Worm (Caenorhabditis elegans) whole organism, L3 larva: Measurements from ENCODE around the gene erd-2.1.
A peak's percentile ranks its signal among the peaks of the same experiment; 100 is the strongest.

Experiments
- R02D3.7 ChIP-seq: fragments of 150-350 bp; optimal IDR thresholded peaks from 2 replicates; lab custom pipeline; 2014; ENCODE audit warnings: missing biosample characterization, missing genetic modification characterization
- ZK546.5 ChIP-seq: sonication (generic microtip); optimal IDR thresholded peaks from 2 replicates; lab custom pipeline; 2017; ENCODE audit warnings: missing biosample characterization, missing genetic modification characterization
- ama-1 ChIP-seq: fragments of 150-350 bp; optimal IDR thresholded peaks from 2 replicates; lab custom pipeline; 2018
- ceh-16 ChIP-seq: sonication (generic microtip); optimal IDR thresholded peaks from 2 replicates; lab custom pipeline; 2017; ENCODE audit warnings: missing biosample characterization, missing genetic modification characterization
- ceh-28 ChIP-seq: fragments of 150-350 bp; optimal IDR thresholded peaks from 2 replicates; lab custom pipeline; 2014; ENCODE audit warnings: missing biosample characterization, missing genetic modification reagents, missing genetic modification characterization
- ceh-9 ChIP-seq: sonication (generic microtip); optimal IDR thresholded peaks from 2 replicates; lab custom pipeline; 2018; ENCODE audit warnings: missing biosample characterization, missing genetic modification characterization
- daf-12 ChIP-seq: fragments of 150-350 bp; optimal IDR thresholded peaks from 2 replicates; lab custom pipeline; 2014; ENCODE audit warnings: missing biosample characterization, missing genetic modification reagents, missing genetic modification characterization
- egl-27 ChIP-seq: sonication (generic microtip); optimal IDR thresholded peaks from 4 replicates; lab custom pipeline; 2017; ENCODE audit warnings: missing biosample characterization, missing genetic modification reagents, missing genetic modification characterization
- egl-5 ChIP-seq: fragments of 150-350 bp; optimal IDR thresholded peaks from 2 replicates; lab custom pipeline; 2017; ENCODE audit warnings: missing biosample characterization, missing genetic modification reagents, missing genetic modification characterization, inconsistent platforms
- elt-1 ChIP-seq: fragments of 150-350 bp; optimal IDR thresholded peaks from 2 replicates; lab custom pipeline; 2014; ENCODE audit warnings: missing biosample characterization, missing genetic modification characterization
- elt-2 ChIP-seq: sonication (generic microtip); optimal IDR thresholded peaks from 2 replicates; lab custom pipeline; 2016; ENCODE audit warnings: missing genetic modification reagents, mild to moderate bottlenecking, missing genetic modification characterization, missing compliant biosample characterization
- elt-3 ChIP-seq, 3 experiments: fragments of 150-350 bp in 1 of 3; sonication (generic microtip) in 2 of 3; optimal IDR thresholded peaks; 2 replicates in 2 of 3; 4 replicates in 1 of 3; lab custom pipeline; 2014 to 2017; ENCODE audit warnings: missing biosample characterization in 3 of 3, missing genetic modification characterization in 3 of 3
- eor-1 ChIP-seq, 2 experiments: fragments of 150-350 bp; optimal IDR thresholded peaks; 2 replicates each; lab custom pipeline; 2014 to 2018; ENCODE audit warnings: missing biosample characterization in 2 of 2, missing genetic modification characterization in 2 of 2
- fkh-10 ChIP-seq: sonication (generic microtip); optimal IDR thresholded peaks from 2 replicates; lab custom pipeline; 2017; ENCODE audit warnings: missing biosample characterization, missing genetic modification reagents, missing genetic modification characterization
- fkh-2 ChIP-seq: fragments of 150-350 bp; optimal IDR thresholded peaks from 2 replicates; lab custom pipeline; 2014; ENCODE audit warnings: missing biosample characterization, missing genetic modification reagents, missing genetic modification characterization
- fos-1 ChIP-seq: fragments of 150-350 bp; optimal IDR thresholded peaks from 2 replicates; lab custom pipeline; 2014; ENCODE audit warnings: missing biosample characterization, missing genetic modification characterization
- hmg-11 ChIP-seq: sonication (generic microtip); optimal IDR thresholded peaks from 2 replicates; lab custom pipeline; 2016; ENCODE audit warnings: missing genetic modification characterization, missing compliant biosample characterization
- lsy-12 ChIP-seq: sonication (generic microtip); optimal IDR thresholded peaks from 2 replicates; lab custom pipeline; 2016; ENCODE audit warnings: mild to moderate bottlenecking, missing genetic modification characterization, missing compliant biosample characterization
- mdl-1 ChIP-seq: fragments of 150-350 bp; optimal IDR thresholded peaks from 2 replicates; lab custom pipeline; 2014; ENCODE audit warnings: missing biosample characterization, missing genetic modification characterization
- mml-1 ChIP-seq: fragments of 150-350 bp; sonication (generic microtip); optimal IDR thresholded peaks from 3 replicates; lab custom pipeline; 2014; ENCODE audit warnings: missing biosample characterization, missing genetic modification characterization
- nfya-1 ChIP-seq: sonication (generic microtip); optimal IDR thresholded peaks from 2 replicates; lab custom pipeline; 2017; ENCODE audit warnings: missing genetic modification characterization, mild to moderate bottlenecking, missing compliant biosample characterization, antibody characterized with exemption, moderate library complexity; ENCODE audit not compliant: insufficient read depth
- nhr-11 ChIP-seq: fragments of 150-350 bp; optimal IDR thresholded peaks from 2 replicates; lab custom pipeline; 2014; ENCODE audit warnings: missing biosample characterization, missing genetic modification characterization
- nhr-23 ChIP-seq: fragments of 150-350 bp; optimal IDR thresholded peaks from 2 replicates; lab custom pipeline; 2014; ENCODE audit warnings: missing biosample characterization, missing genetic modification reagents, missing genetic modification characterization
- nhr-237 ChIP-seq: fragments of 150-350 bp; optimal IDR thresholded peaks from 2 replicates; lab custom pipeline; 2014; ENCODE audit warnings: missing biosample characterization, missing genetic modification characterization
- nhr-25 ChIP-seq: sonication (generic microtip); optimal IDR thresholded peaks from 2 replicates; lab custom pipeline; 2017; ENCODE audit warnings: missing biosample characterization, missing genetic modification characterization
- nhr-28 ChIP-seq: fragments of 150-350 bp; optimal IDR thresholded peaks from 2 replicates; lab custom pipeline; 2014; ENCODE audit warnings: missing biosample characterization, missing genetic modification characterization
- nhr-67 ChIP-seq: fragments of 150-350 bp; optimal IDR thresholded peaks from 2 replicates; lab custom pipeline; 2014; ENCODE audit warnings: missing biosample characterization, missing genetic modification characterization
- nhr-77 ChIP-seq: fragments of 150-350 bp; optimal IDR thresholded peaks from 2 replicates; lab custom pipeline; 2014; ENCODE audit warnings: missing biosample characterization, missing genetic modification characterization
- pha-4 ChIP-seq: fragments of 150-350 bp; optimal IDR thresholded peaks from 2 replicates; lab custom pipeline; 2014; ENCODE audit warnings: missing biosample characterization, missing genetic modification reagents, missing genetic modification characterization
- pqm-1 ChIP-seq: fragments of 150-350 bp; optimal IDR thresholded peaks from 2 replicates; lab custom pipeline; 2017; ENCODE audit warnings: missing biosample characterization, missing genetic modification characterization, inconsistent platforms
- sea-2 ChIP-seq: fragments of 150-350 bp; sonication (generic microtip); optimal IDR thresholded peaks from 4 replicates; lab custom pipeline; 2014; ENCODE audit warnings: missing biosample characterization, missing genetic modification reagents, missing genetic modification characterization
- skn-1 ChIP-seq: fragments of 150-350 bp; optimal IDR thresholded peaks from 2 replicates; lab custom pipeline; 2014; ENCODE audit warnings: missing biosample characterization, missing genetic modification characterization
- tbx-2 ChIP-seq: sonication (generic microtip); optimal IDR thresholded peaks from 2 replicates; lab custom pipeline; 2016; ENCODE audit warnings: mild to moderate bottlenecking, missing genetic modification characterization, missing compliant biosample characterization
- unc-39 ChIP-seq: sonication (generic microtip); optimal IDR thresholded peaks from 4 replicates; lab custom pipeline; 2017; ENCODE audit warnings: missing biosample characterization, missing genetic modification characterization
- unc-62 ChIP-seq: fragments of 150-350 bp; sonication (generic microtip); optimal IDR thresholded peaks from 4 replicates; lab custom pipeline; 2014; ENCODE audit warnings: missing biosample characterization, missing genetic modification reagents, missing genetic modification characterization
- zag-1 ChIP-seq: fragments of 150-350 bp; optimal IDR thresholded peaks from 2 replicates; lab custom pipeline; 2014; ENCODE audit warnings: missing biosample characterization, missing genetic modification characterization
- ztf-11 ChIP-seq: fragments of 150-350 bp; optimal IDR thresholded peaks from 2 replicates; lab custom pipeline; 2014; ENCODE audit warnings: missing biosample characterization, missing genetic modification characterization
- ztf-4 ChIP-seq: fragments of 150-350 bp; optimal IDR thresholded peaks from 2 replicates; lab custom pipeline; 2014; ENCODE audit warnings: missing biosample characterization, missing genetic modification characterization

Gene erd-2.1

ce11 chrX:10184708-10185107 lies 26.1 kb upstream of the erd-2.1 start:
- TF ChIP-seq pqm-1, result no peak
- no peak for TF ChIP-seq pha-4
- TF ChIP-seq egl-5 (tag; lab: Kevin White, UChicago), result no peak
- no peak for TF ChIP-seq lsy-12 (tag; lab: Kevin White, UChicago)
- TF ChIP-seq unc-39 (tag; lab: Kevin White, UChicago), result no peak
- no peak for TF ChIP-seq mml-1 (tag; lab: Kevin White, UChicago)
- no peak for TF ChIP-seq ceh-28 (tag; lab: Kevin White, UChicago)
- TF ChIP-seq fkh-2 (tag; lab: Kevin White, UChicago), result no peak

ce11 chrX:10183695-10184094 lies 25.1 kb upstream of the erd-2.1 start, which contains the start of gene arrd-28:
TSS of gene arrd-28 (plus strand) at chrX:10183995.
- TF ChIP-seq tbx-2 (tag; lab: Kevin White, UChicago) (no peak), elt-2 (tag; lab: Kevin White, UChicago) (no peak), nhr-77 (tag; lab: Kevin White, UChicago) (no peak), nhr-11 (no peak), fkh-10 (GFP tag; lab: Kevin White, UChicago) (no peak), nhr-237 (no peak), ztf-4 (tag; lab: Kevin White, UChicago) (no peak), ceh-9 (tag; lab: Kevin White, UChicago) (no peak), daf-12 (no peak), ama-1 (lab: Kevin White, UChicago) (no peak), elt-1 (tag; lab: Kevin White, UChicago) (no peak), nhr-67 (tag; lab: Kevin White, UChicago) (no peak), fkh-2 (tag; lab: Kevin White, UChicago) (no peak), lsy-12 (tag; lab: Kevin White, UChicago) (no peak), eor-1 (tag; optimal IDR thresholded peaks at IDR 0.05; lab: Kevin White, UChicago) (no peak), ceh-16 (tag; lab: Kevin White, UChicago) (no peak), nhr-28 (tag; lab: Kevin White, UChicago) (no peak)

ce11 chrX:10182613-10183012 lies 24.0 kb upstream of the erd-2.1 start:
- TF ChIP-seq zag-1 (tag; lab: Kevin White, UChicago), result no peak
- no peak for TF ChIP-seq sea-2 (GFP tag; lab: Kevin White, UChicago)
- no peak for TF ChIP-seq ama-1 (lab: Kevin White, UChicago)
- TF ChIP-seq unc-62 (GFP tag; lab: Kevin White, UChicago), result no peak
- no peak for TF ChIP-seq ztf-11 (tag; lab: Kevin White, UChicago)
- no peak for TF ChIP-seq tbx-2 (tag; lab: Kevin White, UChicago)
- TF ChIP-seq nhr-77 (tag; lab: Kevin White, UChicago), result no peak
- no peak for TF ChIP-seq fkh-10 (GFP tag; lab: Kevin White, UChicago)
- TF ChIP-seq egl-5 (tag; lab: Kevin White, UChicago), result no peak

ce11 chrX:10176295-10176694 lies 17.7 kb upstream of the erd-2.1 start, which contains the start of gene ncs-4:
TSS of gene ncs-4 (plus strand) at chrX:10176521.
- TF ChIP-seq egl-5 (tag; lab: Kevin White, UChicago), result peak; percentile 11
- no peak for TF ChIP-seq elt-3 (tag; optimal IDR thresholded peaks at IDR 0.05; lab: Kevin White, UChicago)

ce11 chrX:10174683-10175082 lies 16.1 kb upstream of the erd-2.1 start, which contains the start of gene C07A4.3:
TSS of gene C07A4.3 (plus strand) at chrX:10174983.
- TF ChIP-seq hmg-11 (tag; lab: Kevin White, UChicago) (no peak), ZK546.5 (tag; lab: Kevin White, UChicago) (no peak), nhr-23 (tag; lab: Kevin White, UChicago) (no peak), egl-27 (no peak), ceh-16 (tag; lab: Kevin White, UChicago) (no peak), nhr-25 (tag; lab: Kevin White, UChicago) (no peak), nfya-1 (tag; lab: Kevin White, UChicago) (no peak), mdl-1 (tag; lab: Kevin White, UChicago) (no peak), skn-1 (tag; lab: Kevin White, UChicago) (no peak), fos-1 (tag; lab: Kevin White, UChicago) (no peak), nhr-77 (tag; lab: Kevin White, UChicago) (no peak), elt-2 (tag; lab: Kevin White, UChicago) (no peak), mml-1 (tag; lab: Kevin White, UChicago) (no peak), R02D3.7 (tag; lab: Kevin White, UChicago) (no peak)
